Worm (Caenorhabditis elegans): ENCODE measurements around the gene glb-13.

DNA sequence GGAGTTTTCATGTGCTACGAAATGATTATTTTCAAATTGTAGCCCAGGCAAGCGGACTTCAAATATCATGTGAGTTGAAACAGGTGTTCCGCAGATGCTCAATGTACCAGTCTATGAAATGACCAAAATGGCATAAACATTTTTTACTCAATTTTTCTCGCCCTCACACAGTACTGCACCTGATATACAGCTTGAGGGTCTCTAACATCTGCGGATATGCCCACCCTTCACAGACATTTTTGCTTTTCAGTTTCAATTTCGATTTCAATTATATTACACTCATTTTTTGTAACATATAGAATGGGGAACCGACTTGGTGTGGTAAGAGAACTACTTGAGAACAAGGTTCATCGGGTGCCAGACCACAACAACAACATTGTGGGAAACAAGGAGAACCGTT lies 31.5 kb downstream of the glb-13 start, which contains the start of gene F42F12.11:
- TF ChIP-seq tbx-2 (tag; optimal IDR thresholded peaks at IDR 0.05), result no peak
- TF ChIP-seq nhr-12 (tag; optimal IDR thresholded peaks at IDR 0.05), result no peak
